Worm (Caenorhabditis elegans) whole organism, young adult: Measurements from ENCODE around the gene chc-1.
"Not testable (repeated sequence)": the region's sequence is repeated elsewhere in the genome, so short reads cannot be mapped to it uniquely, and the experiment has no call there.

ENCODE experiments used
- ama-1 ChIP-seq, 3 experiments: fragments of 150-350 bp in 1 of 3; sonication (generic microtip) in 2 of 3; optimal IDR thresholded peaks; 2 replicates each; lab custom pipeline; 2014 to 2018; ENCODE audit warnings: missing biosample characterization in 2 of 3, missing genetic modification characterization in 2 of 3, missing genetic modification reagents in 2 of 3
- ztf-25 ChIP-seq: fragments of 200-800 bp; sonication (Bioruptor generic); IDR thresholded peaks from 2 replicates; pipeline ENCODE4 v1.3.6; 2022; ENCODE audit warnings: missing genetic modification reagents, missing genetic modification characterization, missing compliant biosample characterization

- not testable (repeated sequence) for TF ChIP-seq ama-1 (optimal IDR thresholded peaks at IDR 0.05; lab: Kevin White, UChicago); ama-1 (GFP tag; optimal IDR thresholded peaks at IDR 0.05; lab: Kevin White, UChicago); ztf-25
Measured at ce11 chrIII:10242597-10242996, 39.0 kb downstream of the chc-1 start.
